Fruit fly (Drosophila melanogaster): ENCODE data around the gene Swt1.

The Swt1 gene

DNA sequence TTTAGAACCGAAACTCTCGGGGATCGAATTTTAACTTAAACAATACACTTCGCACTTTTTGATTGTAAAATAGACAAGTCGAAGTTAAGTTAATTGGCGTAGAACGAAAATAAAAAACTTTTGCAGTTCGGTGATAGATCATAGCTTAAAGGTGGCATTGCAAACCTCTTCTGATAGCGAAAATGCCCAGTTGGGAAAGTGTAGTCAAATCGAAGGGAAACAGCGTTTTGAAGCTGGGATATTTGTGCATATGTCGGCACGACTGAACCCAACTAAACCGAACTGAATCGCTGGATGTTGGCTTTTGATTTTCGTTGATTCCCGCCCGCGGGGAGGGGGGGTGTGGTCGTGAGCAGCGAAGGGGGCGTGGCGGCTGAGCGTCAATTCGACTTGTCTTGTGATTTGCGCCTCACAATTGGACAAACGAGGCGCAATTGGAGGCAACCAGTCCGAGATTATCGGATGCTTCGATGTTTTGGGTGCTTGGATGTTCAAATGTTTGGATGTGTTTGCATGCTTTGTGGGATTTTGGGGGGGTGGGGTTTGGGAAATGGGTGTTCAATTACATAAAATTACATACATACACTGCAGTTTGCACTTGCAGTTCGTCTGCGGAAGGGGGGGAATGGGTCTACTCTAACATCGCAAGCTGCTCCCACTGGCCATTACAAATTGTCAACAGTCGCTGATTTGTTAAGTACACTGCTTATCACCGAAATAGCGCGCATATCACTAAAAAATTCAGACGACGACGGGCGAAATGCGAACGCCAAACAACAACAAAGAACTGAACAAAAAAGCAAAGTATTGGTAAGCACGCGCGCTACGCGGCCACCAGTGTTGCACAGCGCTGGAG lies 5.5 kb downstream of the Swt1 start:
- TF ChIP-seq bsh (GFP tag; optimal IDR thresholded peaks at IDR 0.05) (no peak), bbx (GFP tag; IDR thresholded peaks at IDR 0.05; ENCODE audit: partially characterized antibody) (no peak), CG9727 (GFP tag; optimal IDR thresholded peaks at IDR 0.05) (no peak), CG18764 (GFP tag; optimal IDR thresholded peaks at IDR 0.05) (no peak), MTF-1 (GFP tag; optimal IDR thresholded peaks at IDR 0.05; ENCODE audit: borderline replicate concordance) (no peak), Meics (GFP tag; optimal IDR thresholded peaks at IDR 0.05) (no peak), Camta (GFP tag; optimal IDR thresholded peaks at IDR 0.05) (no peak), Ets65A (GFP tag) (peak; percentile 22), dm (GFP tag; optimal IDR thresholded peaks at IDR 0.05) (no peak), CG11723 (GFP tag; optimal IDR thresholded peaks at IDR 0.05) (no peak), CG10543 (GFP tag; optimal IDR thresholded peaks at IDR 0.05) (no peak), bowl (GFP tag; IDR thresholded peaks at IDR 0.05) (no peak), chinmo (GFP tag; IDR thresholded peaks at IDR 0.05; ENCODE audit: partially characterized antibody) (0 out of 4 replicates have a peak, but pooled peaks have one; percentile 34), pfk (GFP tag; optimal IDR thresholded peaks at IDR 0.05) (no peak), CG9817 (tag; optimal IDR thresholded peaks at IDR 0.05) (no peak), CG3065 (GFP tag; optimal IDR thresholded peaks at IDR 0.05) (peak; percentile 83), CG3281 (GFP tag; optimal IDR thresholded peaks at IDR 0.05) (no peak), CG12155 (GFP tag; optimal IDR thresholded peaks at IDR 0.05) (no peak), hkb (optimal IDR thresholded peaks at IDR 0.05) (no peak), hkb (GFP tag; IDR thresholded peaks at IDR 0.05) (0 out of 2 replicates have a peak, but pooled peaks have one; percentile 27), cg (GFP tag; optimal IDR thresholded peaks at IDR 0.05) (peak; percentile 26), CG30403 (GFP tag; optimal IDR thresholded peaks at IDR 0.05) (no peak), Scr (GFP tag; IDR thresholded peaks at IDR 0.05; ENCODE audit: partially characterized antibody) (no peak), HmgZ (tag; optimal IDR thresholded peaks at IDR 0.05) (no peak), CG15696 (tag; optimal IDR thresholded peaks at IDR 0.05) (no peak), hth (optimal IDR thresholded peaks at IDR 0.05) (no peak), Jarid2 (GFP tag; optimal IDR thresholded peaks at IDR 0.05) (peak; percentile 50), CG34422 (GFP tag; IDR thresholded peaks at IDR 0.05) (no peak), Nf-YC (tag; optimal IDR thresholded peaks at IDR 0.05) (no peak), exex (tag; optimal IDR thresholded peaks at IDR 0.05) (no peak), row (GFP tag; IDR thresholded peaks at IDR 0.05) (0 out of 3 replicates have a peak, but pooled peaks have one; percentile 12), tin (GFP tag; optimal IDR thresholded peaks at IDR 0.05) (no peak), Gug (GFP tag; IDR thresholded peaks at IDR 0.05) (no peak), pan (optimal IDR thresholded peaks at IDR 0.05) (no peak), pan (GFP tag; optimal IDR thresholded peaks at IDR 0.05 in 1 of 2, IDR thresholded peaks at IDR 0.05 in 1 of 2) (no peak), pros (GFP tag; optimal IDR thresholded peaks at IDR 0.05) (no peak), grn (GFP tag; optimal IDR thresholded peaks at IDR 0.05) (no peak), NC2α (GFP tag; optimal IDR thresholded peaks at IDR 0.05) (no peak), Ravus (GFP tag; IDR thresholded peaks at IDR 0.05) (no peak), ap (GFP tag; IDR thresholded peaks at IDR 0.05) (no peak), vvl (GFP tag; IDR thresholded peaks at IDR 0.05) (no peak), sc (optimal IDR thresholded peaks at IDR 0.05) (no peak), sc (GFP tag; optimal IDR thresholded peaks at IDR 0.05) (no peak), CG16813 (GFP tag; IDR thresholded peaks at IDR 0.05; ENCODE audit: partially characterized antibody) (peak; percentile 15; the same call in 1 of the 3 replicates), CG9437 (GFP tag; optimal IDR thresholded peaks at IDR 0.05) (no peak), abd-A (tag; optimal IDR thresholded peaks at IDR 0.05) (no peak), CG13894 (tag; optimal IDR thresholded peaks at IDR 0.05) (no peak), CG17361 (GFP tag; IDR thresholded peaks at IDR 0.05) (0 out of 3 replicates have a peak, but pooled peaks have one; percentile 13), C15 (GFP tag; IDR thresholded peaks at IDR 0.05) (no peak), Xbp1 (GFP tag; optimal IDR thresholded peaks at IDR 0.05) (no peak)

Data from whole organism, embryonic.